Fruit fly (Drosophila melanogaster): ENCODE data around the gene CtBP.

CtBP gene

DNA sequence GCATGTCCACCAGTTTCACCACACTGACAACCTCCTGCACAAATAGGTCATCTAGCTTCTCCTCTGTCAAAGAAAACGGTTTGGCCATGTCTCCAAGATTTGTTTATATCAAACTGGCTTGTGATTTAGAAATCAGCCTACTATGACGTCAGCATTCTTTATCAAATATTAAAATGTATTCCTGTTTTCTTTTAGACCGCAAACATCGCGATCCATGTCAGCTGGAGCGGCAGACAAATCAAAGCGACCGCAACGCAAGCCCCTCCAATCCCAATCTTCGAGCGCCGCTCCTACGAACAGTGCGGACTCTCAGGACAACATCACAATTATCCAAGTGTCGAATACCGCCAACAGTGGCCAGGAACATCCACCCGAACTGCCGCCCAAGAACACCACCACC lies 23.0 kb upstream of the CtBP start, which contains the start of gene CG14383:
Gene CG14383, minus strand, starts transcription at position 101 of the 400 bp plus-strand sequence.
- TF ChIP-seq CG17801 (GFP tag; optimal IDR thresholded peaks at IDR 0.05; ENCODE audit: partially characterized antibody) = no peak

dm6 chr3R:12993018-12993417 lies 18.4 kb upstream of the CtBP start, which contains the start of gene yellow-f:
TSS of gene yellow-f (minus strand) at chr3R:12993201.
- no peak for TF ChIP-seq CG17801 (GFP tag; optimal IDR thresholded peaks at IDR 0.05; ENCODE audit: partially characterized antibody)

dm6 chr3R:12995047-12995446 lies 16.4 kb upstream of the CtBP start, which contains the start of gene yellow-f2:
TSS of gene yellow-f2 (minus strand) at chr3R:12995147.
- TF ChIP-seq CG17801 (GFP tag; optimal IDR thresholded peaks at IDR 0.05; ENCODE audit: partially characterized antibody) = no peak

DNA sequence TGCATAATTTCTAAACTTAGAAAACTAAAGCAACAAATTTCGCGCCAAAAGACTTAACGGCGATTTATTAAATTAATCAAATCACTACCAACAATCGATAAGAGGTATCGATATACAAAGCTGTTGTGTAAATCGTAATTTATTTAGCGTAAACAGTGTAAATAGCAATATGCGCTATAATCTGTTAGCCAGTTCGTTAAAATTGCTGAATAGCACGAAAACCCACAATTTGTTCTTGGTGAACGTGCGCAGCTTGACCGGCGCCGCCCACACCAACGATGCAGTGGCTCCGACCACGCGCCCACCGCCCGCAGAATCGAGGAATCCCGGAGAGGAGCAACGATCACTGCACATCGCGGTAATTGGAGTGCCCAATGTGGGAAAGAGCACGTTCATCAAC lies 15.9 kb upstream of the CtBP start, which contains the start of gene CG7488:
Gene CG7488, plus strand, starts transcription at position 99 of the 400 bp plus-strand sequence.
- TF ChIP-seq CG17801 (GFP tag; optimal IDR thresholded peaks at IDR 0.05; ENCODE audit: partially characterized antibody) = peak; percentile 12

DNA sequence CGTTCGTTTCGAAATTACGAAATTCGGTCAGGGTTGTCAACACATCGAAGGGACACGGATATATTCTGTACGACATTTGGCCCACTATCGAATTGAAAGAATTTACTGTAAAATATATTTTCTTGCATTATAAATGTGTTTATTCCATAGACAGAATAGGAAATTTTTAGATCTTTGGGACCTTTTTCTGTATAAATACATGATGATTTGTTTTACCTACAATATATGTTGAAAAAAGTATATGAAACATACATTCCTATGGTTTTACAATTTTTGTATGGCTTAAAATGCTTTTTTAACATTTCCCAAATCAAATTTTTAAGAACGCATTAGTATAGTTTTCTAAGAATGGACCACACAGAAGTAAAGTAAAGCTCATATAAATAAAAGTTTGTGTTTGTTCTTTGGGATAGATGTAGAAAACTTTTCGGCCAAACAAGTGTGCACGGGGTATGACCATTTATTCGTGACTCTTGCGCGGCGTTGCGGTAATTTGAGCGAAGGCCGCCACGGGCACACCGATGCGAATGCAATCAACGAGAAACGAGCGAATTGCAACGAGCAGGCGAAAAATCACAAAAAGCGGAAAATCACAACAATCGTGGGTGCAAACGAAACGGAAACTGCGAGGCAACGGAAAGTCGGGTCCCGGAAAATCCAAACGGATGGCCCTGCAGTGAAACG lies 13.8 kb upstream of the CtBP start, which contains the start of the genes CG17327, CG44194 and CG7518:
Gene CG17327, minus strand, starts transcription at position 177 of the 684 bp plus-strand sequence.
Gene CG44194, minus strand, starts transcription at position 177 of the 684 bp plus-strand sequence.
Gene CG7518, plus strand, starts transcription at position 540 of the 684 bp plus-strand sequence.
- TF ChIP-seq CG17801 (GFP tag; optimal IDR thresholded peaks at IDR 0.05; ENCODE audit: partially characterized antibody) = no peak

dm6 chr3R:12998234-12998591 lies 13.2 kb upstream of the CtBP start:
- TF ChIP-seq CG17801 (GFP tag; optimal IDR thresholded peaks at IDR 0.05; ENCODE audit: partially characterized antibody) = peak; percentile 17

DNA sequence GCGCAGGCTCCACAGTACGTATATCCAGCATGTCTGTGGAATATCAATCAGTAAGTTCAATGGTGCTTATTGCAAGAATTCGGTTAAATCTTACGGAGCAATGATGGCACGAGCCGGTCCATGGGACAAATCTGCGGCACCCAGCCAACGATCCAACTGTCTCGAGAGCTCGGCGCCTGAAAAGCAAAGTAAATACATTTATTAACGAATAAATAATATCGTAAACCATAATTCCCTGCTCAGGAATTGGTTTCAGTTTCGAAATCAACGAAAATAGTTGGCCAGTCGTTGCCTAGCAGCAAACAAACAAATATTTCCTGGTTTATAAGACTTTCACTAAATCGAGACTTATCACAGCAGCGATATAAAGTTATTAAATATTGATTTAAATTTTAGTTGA lies 1.9 kb upstream of the CtBP start, which contains the start of gene CG11656:
Gene CG11656, plus strand, starts transcription at position 301 of the 400 bp plus-strand sequence.
- no peak for TF ChIP-seq CG17801 (GFP tag; optimal IDR thresholded peaks at IDR 0.05; ENCODE audit: partially characterized antibody)

DNA sequence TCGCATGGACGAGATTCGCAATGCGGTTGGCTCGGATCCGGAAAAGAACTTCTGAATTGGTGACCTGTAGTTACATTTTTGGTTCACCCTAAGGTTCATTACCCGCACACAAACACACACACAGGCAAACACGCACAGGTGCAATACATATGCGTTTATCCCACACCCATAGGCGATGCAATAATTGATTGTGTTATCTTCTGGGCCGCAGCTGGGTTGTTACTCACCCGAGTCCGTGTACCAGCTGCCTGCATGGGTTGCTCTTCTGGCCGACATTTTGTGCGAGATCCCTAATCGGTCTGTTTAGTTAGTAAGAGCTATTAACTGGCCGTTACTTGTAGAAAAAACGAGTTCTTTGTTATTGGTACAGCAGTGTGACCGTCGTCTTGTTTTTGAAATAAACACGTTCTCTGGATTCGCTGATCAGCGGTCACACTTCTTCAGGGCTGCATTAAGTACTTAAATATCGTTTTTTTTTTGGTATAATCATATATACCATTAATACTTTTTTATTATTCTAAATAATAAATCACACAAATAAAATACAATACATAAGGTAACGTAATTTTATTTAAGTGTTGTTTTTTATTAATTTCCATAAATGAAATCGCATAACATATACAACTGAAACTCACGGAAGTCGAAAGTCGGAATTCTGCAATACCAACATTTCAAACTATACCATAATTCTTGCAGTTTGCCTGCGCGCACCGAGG lies 386 bp upstream of the CtBP start, which contains the start of gene CG8031:
Gene CG8031, minus strand, starts transcription at position 406 of the 716 bp plus-strand sequence.
- TF ChIP-seq CG17801 (GFP tag; optimal IDR thresholded peaks at IDR 0.05; ENCODE audit: partially characterized antibody) = peak; percentile 14

dm6 chr3R:13012351-13012750 lies 902 bp downstream of the CtBP start:
- peak; percentile 39 for TF ChIP-seq CG17801 (GFP tag; optimal IDR thresholded peaks at IDR 0.05; ENCODE audit: partially characterized antibody)

DNA sequence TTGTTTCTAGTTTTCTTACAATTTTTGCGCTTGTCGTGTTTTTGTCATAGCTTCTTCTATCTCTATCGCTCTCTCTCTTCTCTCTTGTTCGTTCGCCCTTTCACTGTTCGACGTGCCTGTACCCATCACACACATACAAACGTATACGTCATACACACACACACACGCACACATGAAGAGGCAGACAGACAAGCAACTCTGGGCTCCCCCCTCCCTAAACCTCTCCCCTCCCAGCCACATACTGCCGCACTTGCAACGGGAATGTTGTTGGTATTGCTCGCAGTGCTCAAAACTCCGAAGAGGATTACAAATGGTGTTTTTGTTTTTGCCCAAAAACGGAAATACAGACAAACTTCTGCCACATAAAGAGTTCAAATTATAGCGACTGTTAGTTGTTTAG lies 1.5 kb downstream of the CtBP start:
- TF ChIP-seq CG17801 (GFP tag; optimal IDR thresholded peaks at IDR 0.05; ENCODE audit: partially characterized antibody) = no peak

DNA sequence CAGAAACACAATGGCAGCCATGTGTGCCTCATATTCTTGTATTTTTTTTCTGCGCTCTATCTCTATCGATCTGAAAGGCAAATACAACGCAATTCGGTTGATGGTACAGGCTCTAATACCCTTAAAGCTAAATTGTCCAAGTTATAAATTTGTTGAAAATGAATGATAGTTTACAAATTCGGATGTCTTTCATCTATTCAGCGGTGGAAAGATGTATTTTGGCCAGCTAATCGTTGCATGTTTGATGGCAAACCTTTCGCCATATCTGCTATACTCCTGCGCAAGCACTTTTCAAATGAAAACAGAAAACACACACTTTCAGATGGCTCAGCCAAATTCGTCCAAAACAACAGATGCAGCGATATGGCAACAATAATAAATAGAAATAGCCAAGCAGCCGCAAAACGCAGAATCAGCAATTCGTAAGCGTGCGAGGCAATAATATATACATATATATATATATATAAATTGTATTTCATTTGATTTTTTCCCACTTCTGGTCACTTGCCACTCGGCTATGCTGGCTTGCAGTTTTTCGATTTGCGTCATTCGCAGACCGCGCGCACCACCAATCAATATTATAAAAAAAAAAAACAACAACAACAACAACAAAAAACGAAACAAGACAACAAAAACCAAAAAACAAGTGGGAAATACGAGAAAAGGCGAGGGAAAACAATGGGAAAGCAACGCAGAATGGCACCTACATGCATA lies 2.9 kb downstream of the CtBP start:
- TF ChIP-seq CG17801 (GFP tag; optimal IDR thresholded peaks at IDR 0.05; ENCODE audit: partially characterized antibody) = no peak

DNA sequence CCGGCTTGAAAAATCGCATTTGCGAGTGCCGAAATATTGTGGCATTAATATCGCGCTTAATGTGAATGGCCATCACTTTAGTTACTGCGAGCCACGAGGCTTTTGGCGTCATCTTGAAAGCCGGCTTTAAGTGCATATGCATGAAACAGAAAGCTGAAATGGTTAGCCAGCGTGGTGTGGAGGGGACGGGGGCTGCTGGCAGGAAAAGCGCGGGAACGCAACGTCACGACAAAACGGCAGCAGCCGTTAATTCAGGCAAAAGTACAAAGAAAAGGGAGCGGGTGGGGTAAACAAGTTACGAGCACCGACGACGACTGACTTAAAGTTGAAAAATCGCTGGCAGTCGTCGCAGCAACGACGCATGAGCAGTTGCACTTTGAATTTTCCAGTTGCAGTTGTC lies 4.0 kb downstream of the CtBP start:
- TF ChIP-seq CG17801 (GFP tag; optimal IDR thresholded peaks at IDR 0.05; ENCODE audit: partially characterized antibody) = no peak

dm6 chr3R:13015811-13016766 lies 4.6 kb downstream of the CtBP start:
- TF ChIP-seq CG17801 (GFP tag; optimal IDR thresholded peaks at IDR 0.05; ENCODE audit: partially characterized antibody) = no peak

DNA sequence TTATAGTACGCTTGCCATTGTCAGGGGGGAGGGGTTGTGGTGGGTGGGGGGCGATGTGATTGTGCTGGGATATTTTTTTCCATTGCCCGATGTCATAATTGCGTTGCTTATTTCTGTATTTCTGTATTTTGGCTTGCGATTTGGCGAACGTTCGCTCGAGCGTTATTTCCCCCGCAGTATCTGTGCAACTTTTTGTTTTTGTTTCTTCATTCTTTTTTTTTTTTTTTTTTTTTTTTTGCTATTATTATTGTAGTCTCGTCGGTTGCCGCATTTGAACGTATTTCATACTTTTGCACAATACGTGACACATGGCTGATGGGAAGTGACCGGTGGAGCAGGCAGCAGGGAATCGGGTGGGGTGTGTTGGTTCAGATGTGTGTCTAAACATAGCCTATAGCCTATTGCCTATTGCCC lies 6.2 kb downstream of the CtBP start:
- TF ChIP-seq CG17801 (GFP tag; optimal IDR thresholded peaks at IDR 0.05; ENCODE audit: partially characterized antibody) = no peak

All from ovary, adult (tissue).